Fruit fly (Drosophila melanogaster): ENCODE measurements around the gene CG12971.

CG12971 gene

DNA sequence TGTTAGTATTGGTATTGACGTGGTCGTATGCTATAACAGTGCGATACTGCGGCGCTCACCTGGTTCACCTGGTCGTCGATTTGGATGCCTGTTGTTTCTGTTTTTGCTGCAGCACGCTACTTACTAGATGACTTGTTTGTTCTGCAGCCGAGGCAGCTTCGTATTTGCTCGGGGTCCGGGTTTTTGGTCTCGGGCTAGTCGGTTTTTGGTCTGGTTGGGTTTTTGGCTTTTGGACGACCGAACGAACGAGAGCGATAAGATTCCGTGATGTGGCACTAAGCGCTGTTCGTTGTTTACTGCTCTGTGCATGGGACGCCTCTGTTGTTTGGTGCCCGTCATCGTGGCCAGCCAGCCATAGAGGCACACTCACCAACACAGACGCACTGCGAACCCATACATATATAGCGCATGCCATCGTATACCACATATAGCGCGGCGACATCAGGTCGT, 7.3 kb downstream of the CG12971 start, which contains the start of gene ebd2 (continued):
- TF ChIP-seq CG11696 (GFP tag; IDR thresholded peaks at IDR 0.05) (no peak), H2.0 (GFP tag; IDR thresholded peaks at IDR 0.05) (no peak), CG6654 (GFP tag; optimal IDR thresholded peaks at IDR 0.05) (no peak), CG15514 (GFP tag; optimal IDR thresholded peaks at IDR 0.05) (peak; percentile 67), pita (GFP tag; optimal IDR thresholded peaks at IDR 0.05) (no peak), E2f2 (GFP tag; IDR thresholded peaks at IDR 0.05) (0 out of 2 replicates have a peak, but pooled peaks have one; percentile 14), HmgD (GFP tag; optimal IDR thresholded peaks at IDR 0.05) (no peak), chinmo (GFP tag; IDR thresholded peaks at IDR 0.05; ENCODE audit: partially characterized antibody) (peak; percentile 91; the same call in 3 of the 4 replicates), CTCF (GFP tag; optimal IDR thresholded peaks at IDR 0.05) (no peak), hth (optimal IDR thresholded peaks at IDR 0.05) (no peak), gfzf (GFP tag; optimal IDR thresholded peaks at IDR 0.05) (no peak), HLH3B (GFP tag; IDR thresholded peaks at IDR 0.05) (0 out of 2 replicates have a peak, but pooled peaks have one; percentile 43), Trl (optimal IDR thresholded peaks at IDR 0.05) (peak in 1 of 2 experiments; percentile 2), Trl (GFP tag; optimal IDR thresholded peaks at IDR 0.05) (no peak), unpg (GFP tag; optimal IDR thresholded peaks at IDR 0.05) (no peak), gt (GFP tag; IDR thresholded peaks at IDR 0.05) (no peak), croc (GFP tag; conservative IDR thresholded peaks at IDR 0.05) (no peak), CrebB (tag; optimal IDR thresholded peaks at IDR 0.05) (no peak)

- TF ChIP-seq tap (tag; optimal IDR thresholded peaks at IDR 0.05), result peak; percentile 44
- TF ChIP-seq CG12659 (GFP tag; optimal IDR thresholded peaks at IDR 0.05), result peak; percentile 19
- no peak for TF ChIP-seq ato (GFP tag; IDR thresholded peaks at IDR 0.05; ENCODE audit: partially characterized antibody)
- TF ChIP-seq CG9609 (GFP tag; optimal IDR thresholded peaks at IDR 0.05), result peak; percentile 11
- TF ChIP-seq CG8359 (GFP tag; optimal IDR thresholded peaks at IDR 0.05; ENCODE audit: borderline replicate concordance), result no peak
- no peak for TF ChIP-seq fru (optimal IDR thresholded peaks at IDR 0.05)
- TF ChIP-seq CG15269 (tag; optimal IDR thresholded peaks at IDR 0.05), result no peak
- TF ChIP-seq vvl (GFP tag; IDR thresholded peaks at IDR 0.05), result peak; percentile 52; the same call in 1 of the 2 replicates
- TF ChIP-seq esg (GFP tag; conservative IDR thresholded peaks at IDR 0.05), result no peak
- TF ChIP-seq Hr78 (GFP tag; optimal IDR thresholded peaks at IDR 0.05), result no peak
- no peak for TF ChIP-seq Nf-YB (GFP tag; optimal IDR thresholded peaks at IDR 0.05)
- no peak for TF ChIP-seq stc (GFP tag; IDR thresholded peaks at IDR 0.05)
- no peak for TF ChIP-seq Elba2 (GFP tag; optimal IDR thresholded peaks at IDR 0.05)
- TF ChIP-seq PHDP (tag; optimal IDR thresholded peaks at IDR 0.05), result peak; percentile 44
- TF ChIP-seq CG7372 (GFP tag; IDR thresholded peaks at IDR 0.05), result no peak
- peak in 1 of 3 experiments; percentile 57 for TF ChIP-seq lola (GFP tag; optimal IDR thresholded peaks at IDR 0.05)
- peak; percentile 23 for TF ChIP-seq CG8924 (tag; optimal IDR thresholded peaks at IDR 0.05)
- TF ChIP-seq CTCF (GFP tag; optimal IDR thresholded peaks at IDR 0.05), result no peak
- TF ChIP-seq Antp (GFP tag; optimal IDR thresholded peaks at IDR 0.05), result peak; percentile 60
- TF ChIP-seq Doc2 (GFP tag; IDR thresholded peaks at IDR 0.05), result no peak
- no peak for TF ChIP-seq CG2129 (GFP tag; IDR thresholded peaks at IDR 0.05; ENCODE audit: partially characterized antibody)
- TF ChIP-seq chinmo (GFP tag; IDR thresholded peaks at IDR 0.05; ENCODE audit: partially characterized antibody), result no peak
- TF ChIP-seq CG6813 (GFP tag; optimal IDR thresholded peaks at IDR 0.05), result peak; percentile 9
- TF ChIP-seq zfh1 (GFP tag; IDR thresholded peaks at IDR 0.05), result no peak
- no peak for TF ChIP-seq CG17612 (GFP tag; IDR thresholded peaks at IDR 0.05)
- peak; percentile 32 for TF ChIP-seq Bteb2 (GFP tag; optimal IDR thresholded peaks at IDR 0.05)
- TF ChIP-seq Mrtf (GFP tag; IDR thresholded peaks at IDR 0.05), result no peak
- no peak for TF ChIP-seq jigr1 (GFP tag; IDR thresholded peaks at IDR 0.05)
- TF ChIP-seq Ptx1 (GFP tag; IDR thresholded peaks at IDR 0.05), result peak; percentile 48; the same call in 1 of the 2 replicates
- no peak for TF ChIP-seq slou (GFP tag; optimal IDR thresholded peaks at IDR 0.05)
- no peak for TF ChIP-seq salm (tag; optimal IDR thresholded peaks at IDR 0.05)
- peak; percentile 13 for TF ChIP-seq Max (GFP tag; optimal IDR thresholded peaks at IDR 0.05)
- TF ChIP-seq CG15514 (GFP tag; optimal IDR thresholded peaks at IDR 0.05), result peak; percentile 1
- TF ChIP-seq HHEX (GFP tag; optimal IDR thresholded peaks at IDR 0.05), result peak; percentile 42
- peak; percentile 57 for TF ChIP-seq grau (tag; optimal IDR thresholded peaks at IDR 0.05)
These were observed 9.0 kb downstream of the CG12971 start for dm6 chr3L:21347197-21347831.
